Worm (Caenorhabditis elegans): ENCODE data around the gene fars-2.

- no peak for TF ChIP-seq ztf-11 (tag; optimal IDR thresholded peaks at IDR 0.05)
- no peak for TF ChIP-seq snpc-4 (tag; optimal IDR thresholded peaks at IDR 0.05)
- TF ChIP-seq ces-1 (GFP tag; optimal IDR thresholded peaks at IDR 0.05): no peak
- TF ChIP-seq mab-5 (tag; optimal IDR thresholded peaks at IDR 0.05): no peak
Observed at ce11 chrV:19860225-19860624, 47.0 kb downstream of the fars-2 start.
